Worm (Caenorhabditis elegans): Measurements from ENCODE around the gene pitr-4.

pitr-4 gene

DNA sequence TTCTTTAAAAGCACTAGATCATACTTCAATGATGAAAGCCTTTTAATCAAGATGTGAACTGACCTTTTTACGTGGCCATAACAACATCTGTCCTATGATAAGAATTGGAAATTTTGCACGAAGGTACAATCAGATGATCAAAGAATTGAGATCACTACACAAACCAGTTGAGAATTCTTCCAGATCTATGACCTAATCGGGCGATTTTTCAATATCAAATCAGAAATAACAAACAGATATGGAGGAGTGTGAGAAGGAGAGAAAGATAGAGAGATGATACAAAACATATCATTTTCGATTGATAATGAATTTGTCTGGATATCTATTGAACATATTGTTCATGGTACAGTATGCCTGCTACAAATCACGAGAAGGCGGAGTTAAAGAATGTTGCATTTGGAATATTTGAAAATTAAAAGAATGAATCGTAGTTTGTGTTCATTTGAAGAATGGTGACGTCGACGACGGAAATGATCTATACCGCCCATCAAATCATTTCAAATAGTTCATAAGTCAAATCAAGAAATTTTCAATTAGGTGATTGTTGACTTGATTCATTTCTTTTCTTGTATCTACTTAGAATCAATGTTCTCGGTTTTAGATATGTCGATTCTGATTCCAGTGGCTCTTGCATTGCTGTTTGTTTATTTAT is 7.1 kb downstream of the pitr-4 start, which contains the start of gene cyp-29A4:
Gene cyp-29A4, plus strand, starts transcription at position 602 of the 652 bp plus-strand sequence.
- TF ChIP-seq nhr-28 (tag; optimal IDR thresholded peaks at IDR 0.05) (no peak), unc-62 (GFP tag; optimal IDR thresholded peaks at IDR 0.05) (no peak), mab-5 (tag; optimal IDR thresholded peaks at IDR 0.05) (no peak), mls-2 (tag; optimal IDR thresholded peaks at IDR 0.05) (no peak), mep-1 (tag; optimal IDR thresholded peaks at IDR 0.05) (no peak), unc-120 (tag; optimal IDR thresholded peaks at IDR 0.05; ENCODE audit: poor library complexity, severe bottlenecking) (no peak), hlh-1 (tag; optimal IDR thresholded peaks at IDR 0.05) (no peak), unc-39 (tag; optimal IDR thresholded peaks at IDR 0.05) (no peak), ceh-83 (GFP tag; optimal IDR thresholded peaks at IDR 0.05) (no peak), nhr-2 (tag; optimal IDR thresholded peaks at IDR 0.05) (no peak), nhr-12 (tag; optimal IDR thresholded peaks at IDR 0.05) (no peak), pha-4 (tag; optimal IDR thresholded peaks at IDR 0.05) (no peak), ceh-43 (GFP tag; optimal IDR thresholded peaks at IDR 0.05) (no peak), blmp-1 (tag; optimal IDR thresholded peaks at IDR 0.05) (no peak), ceh-39 (tag; optimal IDR thresholded peaks at IDR 0.05) (no peak), cnd-1 (tag; optimal IDR thresholded peaks at IDR 0.05) (no peak), sptf-1 (tag; optimal IDR thresholded peaks at IDR 0.05) (no peak), zip-8 (tag; optimal IDR thresholded peaks at IDR 0.05) (no peak), ham-2 (GFP tag; optimal IDR thresholded peaks at IDR 0.05) (no peak)

DNA sequence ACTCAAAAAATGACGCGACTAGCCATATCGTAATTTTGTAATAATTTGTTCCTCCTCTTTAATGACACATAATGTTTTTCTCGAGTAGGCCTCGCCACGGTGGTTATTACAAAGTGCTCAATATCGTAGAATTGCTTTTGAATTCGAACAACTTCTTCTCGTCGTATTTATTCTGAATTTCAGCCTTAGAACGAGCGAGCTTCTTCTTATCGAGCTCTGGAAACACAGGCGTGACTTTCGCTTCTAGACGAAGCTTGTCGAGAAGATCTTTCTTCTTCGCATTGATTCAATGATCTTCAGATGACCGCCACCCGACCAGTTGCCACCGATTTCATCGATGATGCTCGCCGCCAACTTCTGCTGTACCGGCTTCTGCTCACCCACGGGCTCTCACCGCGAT is 10.1 kb downstream of the pitr-4 start, which contains the start of gene T06E4.21:
Gene T06E4.21, plus strand, starts transcription at position 301 of the 400 bp plus-strand sequence.
- TF ChIP-seq blmp-1 (tag; optimal IDR thresholded peaks at IDR 0.05) (no peak), tbx-8 (GFP tag; optimal IDR thresholded peaks at IDR 0.05) (no peak), unc-120 (tag; optimal IDR thresholded peaks at IDR 0.05; ENCODE audit: poor library complexity, severe bottlenecking) (no peak), elt-1 (tag; optimal IDR thresholded peaks at IDR 0.05; ENCODE audit: borderline replicate concordance, insufficient read depth) (no peak), M03D4.4 (tag; optimal IDR thresholded peaks at IDR 0.05) (no peak), mep-1 (tag; optimal IDR thresholded peaks at IDR 0.05) (no peak), zip-8 (tag; optimal IDR thresholded peaks at IDR 0.05) (no peak), ceh-39 (tag; optimal IDR thresholded peaks at IDR 0.05) (no peak), pha-4 (tag; optimal IDR thresholded peaks at IDR 0.05) (no peak)

DNA sequence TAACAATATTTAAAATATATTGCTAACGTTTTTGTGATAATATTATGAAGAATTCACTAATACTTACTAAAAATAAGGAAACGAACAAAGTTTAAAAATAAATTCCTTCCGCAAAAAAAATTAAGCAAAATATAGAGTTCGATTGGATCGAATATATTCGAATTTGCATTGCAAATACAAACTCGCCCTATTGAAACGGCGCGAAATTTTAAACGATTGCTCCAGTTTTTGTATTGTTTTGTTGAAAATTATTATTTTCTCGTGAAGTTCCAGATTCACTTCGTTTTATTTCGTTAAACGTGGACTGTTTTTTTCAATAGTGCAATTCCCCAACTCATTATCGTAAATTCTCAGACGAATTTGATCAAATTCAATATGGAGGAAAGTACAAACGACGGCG is 15.9 kb downstream of the pitr-4 start, which contains the start of the genes atl-1 and hcp-2:
Gene atl-1, minus strand, starts transcription at position 89 of the 400 bp plus-strand sequence.
Gene hcp-2, plus strand, starts transcription at position 353 of the 400 bp plus-strand sequence.
- TF ChIP-seq ham-2 (GFP tag; optimal IDR thresholded peaks at IDR 0.05) = no peak
- TF ChIP-seq elt-1 (tag; optimal IDR thresholded peaks at IDR 0.05; ENCODE audit: borderline replicate concordance, insufficient read depth) = no peak
- TF ChIP-seq mep-1 (tag; optimal IDR thresholded peaks at IDR 0.05) = no peak
- no peak for TF ChIP-seq zip-8 (tag; optimal IDR thresholded peaks at IDR 0.05)
- TF ChIP-seq unc-62 (GFP tag; optimal IDR thresholded peaks at IDR 0.05) = no peak

DNA sequence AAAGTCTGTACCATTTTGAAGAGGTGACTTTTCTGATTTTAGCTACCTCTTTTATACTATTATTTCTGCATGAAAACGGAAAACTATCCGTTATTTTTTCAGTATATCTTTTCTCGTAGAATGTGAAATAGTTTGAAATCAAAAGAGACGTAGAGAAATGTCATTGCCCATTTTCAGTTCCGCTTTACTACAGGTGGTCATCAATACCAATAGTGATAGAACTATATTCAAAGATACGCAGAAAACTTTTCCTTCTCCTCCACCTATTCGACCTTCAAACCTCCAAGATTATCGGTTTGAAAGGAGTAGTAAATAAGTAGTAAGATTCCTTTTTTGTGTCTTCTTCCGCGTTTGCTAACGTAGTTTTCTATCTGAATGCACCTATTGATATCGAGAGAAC is 28.1 kb downstream of the pitr-4 start, which contains the start of gene col-147:
Gene col-147, minus strand, starts transcription at position 26 of the 400 bp plus-strand sequence.
- no peak for TF ChIP-seq unc-120 (tag; optimal IDR thresholded peaks at IDR 0.05; ENCODE audit: poor library complexity, severe bottlenecking)
- no peak for TF ChIP-seq elt-3 (tag; optimal IDR thresholded peaks at IDR 0.05)
- TF ChIP-seq nhr-28 (tag; optimal IDR thresholded peaks at IDR 0.05) = no peak
- no peak for TF ChIP-seq elt-1 (tag; optimal IDR thresholded peaks at IDR 0.05; ENCODE audit: borderline replicate concordance, insufficient read depth)
- no peak for TF ChIP-seq ces-1 (GFP tag; optimal IDR thresholded peaks at IDR 0.05)
- TF ChIP-seq mep-1 (tag; optimal IDR thresholded peaks at IDR 0.05) = no peak
- no peak for TF ChIP-seq mls-2 (tag; optimal IDR thresholded peaks at IDR 0.05)
- TF ChIP-seq nhr-76 (tag; optimal IDR thresholded peaks at IDR 0.05) = no peak
- TF ChIP-seq ceh-39 (tag; optimal IDR thresholded peaks at IDR 0.05) = no peak
- no peak for TF ChIP-seq nhr-2 (tag; optimal IDR thresholded peaks at IDR 0.05)
- no peak for TF ChIP-seq drap-1 (GFP tag; optimal IDR thresholded peaks at IDR 0.05)
- no peak for TF ChIP-seq zip-8 (tag; optimal IDR thresholded peaks at IDR 0.05)
- no peak for TF ChIP-seq ceh-43 (GFP tag; optimal IDR thresholded peaks at IDR 0.05)

DNA sequence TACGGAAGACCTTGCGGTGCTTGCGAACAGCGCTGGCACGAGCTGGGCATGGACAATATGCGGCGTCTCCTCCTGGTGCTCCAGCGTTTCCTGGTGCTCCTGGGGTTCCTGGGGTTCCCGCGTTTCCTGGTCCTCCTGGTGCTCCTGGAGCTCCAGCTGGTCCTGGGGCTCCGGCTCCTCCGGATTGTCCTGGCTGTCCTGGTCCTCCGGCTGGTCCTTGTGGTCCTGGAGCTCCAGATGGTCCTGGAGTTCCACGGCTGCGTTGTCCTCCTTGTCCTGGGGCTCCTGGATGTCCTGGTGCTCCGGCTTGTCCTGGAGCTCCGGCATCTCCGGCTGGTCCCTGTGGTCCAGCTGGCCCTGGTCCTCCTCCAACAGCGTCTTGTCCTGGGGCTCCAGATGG is 29.1 kb downstream of the pitr-4 start:
- no peak for TF ChIP-seq ztf-11 (tag; optimal IDR thresholded peaks at IDR 0.05)
- TF ChIP-seq ceh-43 (GFP tag; optimal IDR thresholded peaks at IDR 0.05) = no peak
- TF ChIP-seq sem-2 (GFP tag; optimal IDR thresholded peaks at IDR 0.05) = no peak
- TF ChIP-seq bed-3 (GFP tag; optimal IDR thresholded peaks at IDR 0.05) = no peak
- no peak for TF ChIP-seq elt-3 (tag; optimal IDR thresholded peaks at IDR 0.05)
- no peak for TF ChIP-seq ceh-39 (tag; optimal IDR thresholded peaks at IDR 0.05)
- no peak for TF ChIP-seq drap-1 (GFP tag; optimal IDR thresholded peaks at IDR 0.05)
- TF ChIP-seq nhr-2 (tag; optimal IDR thresholded peaks at IDR 0.05) = no peak
- no peak for TF ChIP-seq elt-1 (tag; optimal IDR thresholded peaks at IDR 0.05; ENCODE audit: borderline replicate concordance, insufficient read depth)
- no peak for TF ChIP-seq ces-1 (GFP tag; optimal IDR thresholded peaks at IDR 0.05)
